Worm (Caenorhabditis elegans): ENCODE data around the gene plk-3.

Gene plk-3

ce11 chrIV:7505866-7506488, 33.0 kb upstream of the plk-3 start:
- TF ChIP-seq blmp-1 (tag; optimal IDR thresholded peaks at IDR 0.05) (no peak), cnd-1 (tag; optimal IDR thresholded peaks at IDR 0.05) (no peak), lin-13 (tag; optimal IDR thresholded peaks at IDR 0.05) (no peak), M03D4.4 (tag; optimal IDR thresholded peaks at IDR 0.05) (no peak), sem-2 (GFP tag; optimal IDR thresholded peaks at IDR 0.05) (no peak), zip-8 (tag; optimal IDR thresholded peaks at IDR 0.05) (no peak), flh-1 (GFP tag; optimal IDR thresholded peaks at IDR 0.05) (no peak), ceh-43 (GFP tag; optimal IDR thresholded peaks at IDR 0.05) (no peak), elt-1 (tag; optimal IDR thresholded peaks at IDR 0.05; ENCODE audit: borderline replicate concordance, insufficient read depth) (no peak), sptf-1 (tag; optimal IDR thresholded peaks at IDR 0.05) (no peak), elt-3 (tag; optimal IDR thresholded peaks at IDR 0.05) (no peak)

ce11 chrIV:7503322-7503721, 30.3 kb upstream of the plk-3 start, which contains the start of gene glt-6:
TSS of gene glt-6 (plus strand) at chrIV:7503622.
- no peak for TF ChIP-seq lin-13 (tag; optimal IDR thresholded peaks at IDR 0.05)
- no peak for TF ChIP-seq snpc-4 (tag; optimal IDR thresholded peaks at IDR 0.05)

ce11 chrIV:7501337-7501736, 28.3 kb upstream of the plk-3 start, which contains the start of gene F55G1.15:
TSS of gene F55G1.15 (minus strand) at chrIV:7501437.
- TF ChIP-seq nhr-237 (tag; optimal IDR thresholded peaks at IDR 0.05) (no peak), nhr-12 (tag; optimal IDR thresholded peaks at IDR 0.05) (no peak), M03D4.4 (tag; optimal IDR thresholded peaks at IDR 0.05) (no peak), bed-3 (GFP tag; optimal IDR thresholded peaks at IDR 0.05) (no peak), unc-39 (tag; optimal IDR thresholded peaks at IDR 0.05) (no peak), ham-2 (GFP tag; optimal IDR thresholded peaks at IDR 0.05) (no peak), ceh-39 (tag; optimal IDR thresholded peaks at IDR 0.05) (no peak), sptf-1 (tag; optimal IDR thresholded peaks at IDR 0.05) (no peak), ceh-43 (GFP tag; optimal IDR thresholded peaks at IDR 0.05) (no peak)

ce11 chrIV:7500924-7501323, 27.9 kb upstream of the plk-3 start:
- TF ChIP-seq nhr-12 (tag; optimal IDR thresholded peaks at IDR 0.05) (no peak), blmp-1 (tag; optimal IDR thresholded peaks at IDR 0.05) (no peak), ceh-83 (GFP tag; optimal IDR thresholded peaks at IDR 0.05) (no peak), M03D4.4 (tag; optimal IDR thresholded peaks at IDR 0.05) (no peak), ham-2 (GFP tag; optimal IDR thresholded peaks at IDR 0.05) (no peak)

- no peak for TF ChIP-seq tbx-8 (GFP tag; optimal IDR thresholded peaks at IDR 0.05)
- no peak for TF ChIP-seq cnd-1 (tag; optimal IDR thresholded peaks at IDR 0.05)
- no peak for TF ChIP-seq ham-2 (GFP tag; optimal IDR thresholded peaks at IDR 0.05)
- no peak for TF ChIP-seq nhr-12 (tag; optimal IDR thresholded peaks at IDR 0.05)
- TF ChIP-seq ceh-83 (GFP tag; optimal IDR thresholded peaks at IDR 0.05) = no peak
- TF ChIP-seq drap-1 (GFP tag; optimal IDR thresholded peaks at IDR 0.05) = no peak
- no peak for TF ChIP-seq unc-39 (tag; optimal IDR thresholded peaks at IDR 0.05)
- TF ChIP-seq mab-5 (tag; optimal IDR thresholded peaks at IDR 0.05) = no peak
- no peak for TF ChIP-seq flh-1 (GFP tag; optimal IDR thresholded peaks at IDR 0.05)
- TF ChIP-seq nhr-76 (tag; optimal IDR thresholded peaks at IDR 0.05) = no peak
- no peak for TF ChIP-seq ceh-39 (tag; optimal IDR thresholded peaks at IDR 0.05)
- TF ChIP-seq hlh-1 (tag; optimal IDR thresholded peaks at IDR 0.05) = no peak
- TF ChIP-seq lsy-2 (tag; optimal IDR thresholded peaks at IDR 0.05) = no peak
Measured at ce11 chrIV:7499302-7499701, 26.3 kb upstream of the plk-3 start.

- no peak for TF ChIP-seq unc-62 (GFP tag; optimal IDR thresholded peaks at IDR 0.05)
Measured at ce11 chrIV:7497750-7498149, 24.7 kb upstream of the plk-3 start, which contains the start of gene egas-4. TSS of gene egas-4 (minus strand) at chrIV:7497850.

- TF ChIP-seq unc-120 (tag; optimal IDR thresholded peaks at IDR 0.05; ENCODE audit: poor library complexity, severe bottlenecking) = no peak
- TF ChIP-seq sem-2 (GFP tag; optimal IDR thresholded peaks at IDR 0.05) = no peak
- TF ChIP-seq unc-39 (tag; optimal IDR thresholded peaks at IDR 0.05) = no peak
- no peak for TF ChIP-seq ham-2 (GFP tag; optimal IDR thresholded peaks at IDR 0.05)
- no peak for TF ChIP-seq nhr-76 (tag; optimal IDR thresholded peaks at IDR 0.05)
- no peak for TF ChIP-seq zip-8 (tag; optimal IDR thresholded peaks at IDR 0.05)
- TF ChIP-seq bed-3 (GFP tag; optimal IDR thresholded peaks at IDR 0.05) = no peak
- no peak for TF ChIP-seq M03D4.4 (tag; optimal IDR thresholded peaks at IDR 0.05)
- TF ChIP-seq mab-5 (tag; optimal IDR thresholded peaks at IDR 0.05) = no peak
- no peak for TF ChIP-seq mep-1 (tag; optimal IDR thresholded peaks at IDR 0.05)
Measured at ce11 chrIV:7497205-7497604, 24.2 kb upstream of the plk-3 start.
